Worm (Caenorhabditis elegans) whole organism, late embryonic: ENCODE results near the gene ucr-2.3.
A peak's percentile ranks its signal among the peaks of the same experiment; 100 is the strongest.

ENCODE experiments used
- F13H6.1 ChIP-seq: sonication (generic microtip); optimal IDR thresholded peaks from 2 replicates; lab custom pipeline; 2016; ENCODE audit warnings: missing genetic modification characterization, missing compliant biosample characterization
- K09A11.1 ChIP-seq: sonication (generic microtip); optimal IDR thresholded peaks from 2 replicates; lab custom pipeline; 2017; ENCODE audit warnings: antibody characterized with exemption, mild to moderate bottlenecking, missing genetic modification characterization, missing compliant biosample characterization; ENCODE audit not compliant: insufficient read depth
- T23F11.4 ChIP-seq: fragments of 200-800 bp; sonication (Bioruptor generic); optimal IDR thresholded peaks from 2 replicates; lab custom pipeline; 2018; ENCODE audit warnings: mild to moderate bottlenecking, missing genetic modification characterization, missing compliant biosample characterization
- ceh-30 ChIP-seq: fragments of 150-350 bp; optimal IDR thresholded peaks from 2 replicates; lab custom pipeline; 2014; ENCODE audit warnings: missing biosample characterization, missing genetic modification characterization
- ceh-34 ChIP-seq: sonication (generic microtip); optimal IDR thresholded peaks from 2 replicates; lab custom pipeline; 2016; ENCODE audit warnings: mild to moderate bottlenecking, missing genetic modification characterization, missing compliant biosample characterization
- ceh-45 ChIP-seq: fragments of 200-800 bp; sonication (Bioruptor generic); IDR thresholded peaks from 2 replicates; pipeline ENCODE4 v1.3.6; 2022; ENCODE audit warnings: missing genetic modification reagents, missing genetic modification characterization, missing compliant biosample characterization
- ceh-9 ChIP-seq: sonication (generic microtip); optimal IDR thresholded peaks from 2 replicates; lab custom pipeline; 2016; ENCODE audit warnings: mild to moderate bottlenecking, missing genetic modification characterization, inconsistent platforms, missing compliant biosample characterization
- che-1 ChIP-seq: sonication (generic microtip); optimal IDR thresholded peaks from 2 replicates; lab custom pipeline; 2016; ENCODE audit warnings: mild to moderate bottlenecking, missing genetic modification characterization, missing compliant biosample characterization
- elt-2 ChIP-seq: sonication (generic microtip); optimal IDR thresholded peaks from 2 replicates; lab custom pipeline; 2016; ENCODE audit warnings: missing genetic modification reagents, missing genetic modification characterization, missing compliant biosample characterization
- eyg-1 ChIP-seq: sonication (generic microtip); optimal IDR thresholded peaks from 2 replicates; lab custom pipeline; 2016; ENCODE audit warnings: missing genotype, missing genetic modification characterization, missing compliant biosample characterization
- fkh-10 ChIP-seq: fragments of 150-350 bp; optimal IDR thresholded peaks from 2 replicates; lab custom pipeline; 2014; ENCODE audit warnings: missing biosample characterization, missing genetic modification reagents, missing genetic modification characterization
- fkh-6 ChIP-seq: sonication (generic microtip); optimal IDR thresholded peaks from 2 replicates; lab custom pipeline; 2016; ENCODE audit warnings: missing genetic modification characterization, missing compliant biosample characterization
- hlh-30 ChIP-seq: sonication (generic microtip); optimal IDR thresholded peaks from 2 replicates; lab custom pipeline; 2017; ENCODE audit warnings: antibody characterized with exemption, missing genetic modification characterization, missing compliant biosample characterization; ENCODE audit not compliant: insufficient read depth
- hlh-6 ChIP-seq: sonication (generic microtip); optimal IDR thresholded peaks from 2 replicates; lab custom pipeline; 2016; ENCODE audit warnings: missing genotype, missing genetic modification characterization, missing compliant biosample characterization
- madf-2 ChIP-seq: sonication (generic microtip); optimal IDR thresholded peaks from 2 replicates; lab custom pipeline; 2017; ENCODE audit warnings: missing genetic modification characterization, missing compliant biosample characterization
- nhr-11 ChIP-seq: fragments of 150-350 bp; optimal IDR thresholded peaks from 2 replicates; lab custom pipeline; 2014; ENCODE audit warnings: missing biosample characterization, missing genetic modification characterization
- nhr-232 ChIP-seq: sonication (generic microtip); optimal IDR thresholded peaks from 2 replicates; lab custom pipeline; 2016; ENCODE audit warnings: missing genetic modification characterization, missing compliant biosample characterization
- odd-2 ChIP-seq: sonication (generic microtip); optimal IDR thresholded peaks from 2 replicates; lab custom pipeline; 2017; ENCODE audit warnings: antibody characterized with exemption, mild to moderate bottlenecking, missing genetic modification characterization, missing compliant biosample characterization
- pag-3 ChIP-seq: sonication (generic microtip); optimal IDR thresholded peaks from 2 replicates; lab custom pipeline; 2016; ENCODE audit warnings: missing compliant biosample characterization, missing genetic modification characterization, borderline replicate concordance
- pax-1 ChIP-seq: fragments of 150-350 bp; optimal IDR thresholded peaks from 2 replicates; lab custom pipeline; 2014; ENCODE audit warnings: missing biosample characterization, missing genetic modification characterization
- pha-2 ChIP-seq: sonication (generic microtip); optimal IDR thresholded peaks from 2 replicates; lab custom pipeline; 2017; ENCODE audit warnings: mild to moderate bottlenecking, missing genetic modification characterization, missing compliant biosample characterization
- pha-4 ChIP-seq: fragments of 150-350 bp; optimal IDR thresholded peaks from 2 replicates; lab custom pipeline; 2018; ENCODE audit warnings: missing biosample characterization, missing genetic modification reagents, missing genetic modification characterization
- pros-1 ChIP-seq: fragments of 150-350 bp; optimal IDR thresholded peaks from 2 replicates; lab custom pipeline; 2014; ENCODE audit warnings: missing biosample characterization, missing genetic modification reagents, missing genetic modification characterization
- ref-2 ChIP-seq: sonication (generic microtip); optimal IDR thresholded peaks from 2 replicates; lab custom pipeline; 2016; ENCODE audit warnings: missing genetic modification characterization, missing compliant biosample characterization
- sox-2 ChIP-seq: fragments of 200-800 bp; sonication (Bioruptor generic); IDR thresholded peaks from 2 replicates; pipeline ENCODE4 v1.3.6; 2022; ENCODE audit warnings: missing genetic modification reagents, missing genetic modification characterization, missing compliant biosample characterization
- tbx-2 ChIP-seq: sonication (generic microtip); optimal IDR thresholded peaks from 2 replicates; lab custom pipeline; 2016; ENCODE audit warnings: missing genetic modification characterization, missing compliant biosample characterization
- tbx-7 ChIP-seq: sonication (generic microtip); optimal IDR thresholded peaks from 2 replicates; lab custom pipeline; 2016; ENCODE audit warnings: missing genotype, missing genetic modification characterization, missing compliant biosample characterization
- ttx-3 ChIP-seq: sonication (generic microtip); optimal IDR thresholded peaks from 2 replicates; lab custom pipeline; 2016; ENCODE audit warnings: missing genetic modification reagents, missing genetic modification characterization, missing compliant biosample characterization
- unc-3 ChIP-seq, 2 experiments: fragments of 200-800 bp in 1 of 2; sonication (Bioruptor generic) in 1 of 2; sonication (generic microtip) in 1 of 2; conservative IDR thresholded peaks in 1 of 2; optimal IDR thresholded peaks in 1 of 2; 2 replicates each; pipeline versions ENCODE4 v1.3.6 to Lab custom; 2016 to 2022; ENCODE audit warnings: missing compliant biosample characterization in 2 of 2, missing genetic modification characterization in 2 of 2, missing genetic modification reagents in 1 of 2
- unc-42 ChIP-seq: sonication (generic microtip); optimal IDR thresholded peaks from 2 replicates; lab custom pipeline; 2016; ENCODE audit warnings: missing genotype, missing genetic modification characterization, missing compliant biosample characterization
- unc-86 ChIP-seq: sonication (generic microtip); optimal IDR thresholded peaks from 2 replicates; lab custom pipeline; 2016; ENCODE audit warnings: missing genetic modification characterization, missing compliant biosample characterization
- ztf-16 ChIP-seq: sonication (generic microtip); optimal IDR thresholded peaks from 2 replicates; lab custom pipeline; 2017; ENCODE audit warnings: missing genetic modification characterization, missing compliant biosample characterization

Gene ucr-2.3

DNA sequence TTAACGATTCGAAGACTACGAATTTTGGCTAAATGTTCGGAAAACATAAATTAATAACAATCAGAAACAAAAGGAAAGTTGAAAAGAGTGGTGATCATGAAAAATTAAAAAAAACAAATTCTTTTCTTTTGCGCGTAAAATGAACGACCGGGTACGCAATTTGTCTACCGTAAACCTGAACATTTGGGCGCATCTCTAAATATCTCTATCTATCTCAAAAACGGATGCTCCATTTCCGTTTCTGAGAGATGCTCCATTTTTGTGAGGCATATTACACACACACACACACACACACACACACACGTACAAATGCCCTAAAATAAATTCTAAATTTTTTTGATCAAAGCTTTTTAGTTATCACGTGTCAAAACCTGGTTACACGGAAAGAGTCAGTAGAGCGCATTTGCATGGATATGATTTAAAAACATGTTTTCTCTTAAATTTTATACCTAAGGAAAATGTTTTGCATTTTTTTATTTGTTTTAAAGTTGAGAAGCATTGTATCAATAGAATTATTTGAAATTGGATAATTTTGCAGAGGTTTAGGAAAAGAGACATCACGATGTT is 9.4 kb downstream of the ucr-2.3 start:
- no peak for TF ChIP-seq K09A11.1 (tag; lab: Kevin White, UChicago)
- TF ChIP-seq unc-42 (tag; lab: Kevin White, UChicago), result peak; percentile 40
- peak; percentile 48 for TF ChIP-seq hlh-30 (tag; lab: Kevin White, UChicago)

DNA sequence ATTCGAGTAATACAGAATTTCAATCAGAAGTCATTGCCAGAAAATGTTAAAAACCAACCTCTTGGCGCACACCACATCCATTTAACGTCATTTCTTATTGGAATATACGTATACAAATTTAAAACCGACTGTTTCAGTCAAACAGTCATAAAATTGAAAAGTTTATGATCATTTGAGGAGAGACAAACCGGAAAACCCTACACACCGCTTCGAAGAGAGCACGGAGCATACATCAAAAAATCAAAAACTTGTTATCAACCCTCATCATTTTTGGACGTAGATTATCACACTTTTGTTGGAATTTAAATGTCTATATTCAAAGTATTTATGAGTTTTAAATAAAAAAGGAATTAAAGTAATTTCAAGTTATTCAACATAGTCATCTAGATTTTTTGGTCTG is 11.4 kb downstream of the ucr-2.3 start, which contains the start of gene T24C4.10:
T24C4.10 (minus strand) TSS at position 230 of the 400 bp plus-strand sequence.
- TF ChIP-seq elt-2 (tag; lab: Kevin White, UChicago) (no peak), unc-42 (tag; lab: Kevin White, UChicago) (no peak), K09A11.1 (tag; lab: Kevin White, UChicago) (no peak), ceh-34 (no peak), odd-2 (no peak), ref-2 (no peak), ttx-3 (tag; lab: Kevin White, UChicago) (no peak), fkh-6 (tag; lab: Kevin White, UChicago) (no peak), ceh-9 (tag; lab: Kevin White, UChicago) (no peak), pros-1 (tag; lab: Kevin White, UChicago) (no peak), T23F11.4 (no peak), tbx-2 (tag; lab: Kevin White, UChicago) (no peak), ceh-30 (no peak), pag-3 (tag; lab: Kevin White, UChicago) (no peak)

DNA sequence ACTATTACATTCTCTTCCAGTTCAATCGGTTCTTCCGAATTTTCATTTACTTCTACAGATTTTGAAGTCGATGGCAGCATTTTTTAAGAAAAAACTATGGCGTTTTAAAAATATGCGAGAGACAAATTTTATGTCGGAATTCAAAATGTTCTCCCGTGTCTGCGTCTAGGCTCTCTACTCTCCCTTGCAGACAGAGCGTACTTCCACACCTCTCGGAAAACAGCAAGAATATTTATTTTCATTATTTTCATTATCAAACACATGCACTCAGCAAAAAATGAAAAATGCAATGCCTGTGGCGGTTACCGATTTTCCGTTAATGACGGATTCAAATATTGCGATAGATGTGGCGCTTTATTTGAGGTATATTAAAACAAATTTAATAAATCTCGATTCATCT is 15.9 kb downstream of the ucr-2.3 start, which contains the start of the genes ztf-18 and F23H11.2:
ztf-18 (minus strand) TSS at position 188 of the 400 bp plus-strand sequence.
F23H11.2 (plus strand) TSS at position 223 of the 400 bp plus-strand sequence.
- no peak for TF ChIP-seq sox-2 (GFP tag; lab: Robert Waterston, UW)
- TF ChIP-seq madf-2 (tag; lab: Kevin White, UChicago), result no peak
- no peak for TF ChIP-seq nhr-11

DNA sequence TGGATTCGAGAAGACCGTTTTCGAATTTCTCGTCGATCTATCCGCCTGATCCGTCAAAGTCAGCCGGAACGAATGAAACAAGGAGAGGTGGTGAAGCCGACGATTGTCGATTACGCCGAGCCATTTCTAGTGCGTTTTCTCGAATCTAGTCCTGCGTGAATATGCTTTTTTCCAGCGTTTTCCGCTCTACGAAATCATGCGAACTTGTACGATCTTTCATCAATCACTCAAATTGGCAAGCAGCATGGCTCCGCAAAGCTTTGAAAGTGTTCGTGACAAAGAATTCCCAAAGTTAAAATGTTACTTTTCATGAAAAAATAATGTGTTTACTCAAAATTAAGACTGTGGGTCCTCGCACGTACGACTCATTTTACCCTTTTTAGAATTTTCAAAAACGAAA is 17.2 kb downstream of the ucr-2.3 start:
- no peak for TF ChIP-seq tbx-7
- TF ChIP-seq eyg-1, result no peak
- TF ChIP-seq ref-2, result no peak
- no peak for TF ChIP-seq F13H6.1 (tag; lab: Kevin White, UChicago)
- no peak for TF ChIP-seq unc-3 (GFP tag; conservative IDR thresholded peaks at IDR 0.05; lab: Robert Waterston, UW)
- TF ChIP-seq unc-3 (tag; optimal IDR thresholded peaks at IDR 0.05; lab: Kevin White, UChicago), result no peak
- no peak for TF ChIP-seq pha-4 (tag; lab: Kevin White, UChicago)
- TF ChIP-seq pax-1 (tag; lab: Kevin White, UChicago), result no peak
- no peak for TF ChIP-seq ztf-16
- no peak for TF ChIP-seq che-1 (tag; lab: Kevin White, UChicago)
- TF ChIP-seq unc-86, result no peak
- no peak for TF ChIP-seq ceh-45 (GFP tag; lab: Robert Waterston, UW)
- no peak for TF ChIP-seq nhr-11
- no peak for TF ChIP-seq pha-2
- TF ChIP-seq hlh-30 (tag; lab: Kevin White, UChicago), result no peak
- no peak for TF ChIP-seq ceh-9 (tag; lab: Kevin White, UChicago)
- no peak for TF ChIP-seq hlh-6

DNA sequence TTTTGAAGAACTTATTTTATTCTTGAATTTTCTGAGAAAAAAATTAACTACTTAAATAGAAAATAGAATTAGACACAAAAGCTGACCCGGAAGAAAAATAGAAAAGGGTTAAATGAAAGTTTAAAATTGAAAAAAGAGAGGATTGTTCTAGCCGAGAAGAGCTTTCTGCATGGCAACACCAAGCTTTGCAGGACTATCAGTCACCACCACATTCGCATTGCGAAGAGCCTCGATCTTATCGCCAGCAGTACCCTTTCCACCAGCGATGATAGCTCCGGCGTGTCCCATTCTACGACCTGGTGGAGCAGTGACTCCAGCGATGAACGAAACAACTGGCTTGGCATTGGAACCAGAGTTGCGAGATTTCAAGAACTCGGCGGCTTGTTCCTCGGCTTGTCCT is 20.5 kb downstream of the ucr-2.3 start:
- no peak for TF ChIP-seq nhr-11
- no peak for TF ChIP-seq ceh-45 (GFP tag; lab: Robert Waterston, UW)
- TF ChIP-seq nhr-232 (tag; lab: Kevin White, UChicago), result no peak
- no peak for TF ChIP-seq fkh-10 (GFP tag; lab: Kevin White, UChicago)
- TF ChIP-seq unc-3 (GFP tag; conservative IDR thresholded peaks at IDR 0.05; lab: Robert Waterston, UW), result no peak
- no peak for TF ChIP-seq unc-3 (tag; optimal IDR thresholded peaks at IDR 0.05; lab: Kevin White, UChicago)
- TF ChIP-seq pha-2, result no peak
